Worm (Caenorhabditis elegans) whole organism, late embryonic: ENCODE results near the gene C33D9.8.

Source experiments
- F13H6.1 ChIP-seq: sonication (generic microtip); optimal IDR thresholded peaks from 2 replicates; lab custom pipeline; 2016; ENCODE audit warnings: missing genetic modification characterization, missing compliant biosample characterization
- K02D7.2 ChIP-seq: sonication (generic microtip); optimal IDR thresholded peaks from 2 replicates; lab custom pipeline; 2017; ENCODE audit warnings: mild to moderate bottlenecking, missing genetic modification characterization, missing compliant biosample characterization
- Y22D7AL.16 ChIP-seq: sonication (generic microtip); optimal IDR thresholded peaks from 2 replicates; lab custom pipeline; 2016; ENCODE audit warnings: missing genetic modification characterization, missing compliant biosample characterization
- ceh-18 ChIP-seq: sonication (generic microtip); optimal IDR thresholded peaks from 2 replicates; lab custom pipeline; 2016; ENCODE audit warnings: missing genetic modification characterization, missing compliant biosample characterization
- ceh-2 ChIP-seq: sonication (generic microtip); optimal IDR thresholded peaks from 2 replicates; lab custom pipeline; 2016; ENCODE audit warnings: missing genotype, missing genetic modification characterization, missing compliant biosample characterization
- fkh-10 ChIP-seq: fragments of 150-350 bp; optimal IDR thresholded peaks from 2 replicates; lab custom pipeline; 2014; ENCODE audit warnings: missing biosample characterization, missing genetic modification reagents, missing genetic modification characterization
- nhr-11 ChIP-seq: fragments of 150-350 bp; optimal IDR thresholded peaks from 2 replicates; lab custom pipeline; 2014; ENCODE audit warnings: missing biosample characterization, missing genetic modification characterization
- pag-3 ChIP-seq: sonication (generic microtip); optimal IDR thresholded peaks from 2 replicates; lab custom pipeline; 2016; ENCODE audit warnings: missing compliant biosample characterization, missing genetic modification characterization, borderline replicate concordance
- sox-2 ChIP-seq: fragments of 200-800 bp; sonication (Bioruptor generic); IDR thresholded peaks from 2 replicates; pipeline ENCODE4 v1.3.6; 2022; ENCODE audit warnings: missing genetic modification reagents, missing genetic modification characterization, missing compliant biosample characterization
- tbx-2 ChIP-seq: sonication (generic microtip); optimal IDR thresholded peaks from 2 replicates; lab custom pipeline; 2016; ENCODE audit warnings: missing genetic modification characterization, missing compliant biosample characterization
- unc-42 ChIP-seq: sonication (generic microtip); optimal IDR thresholded peaks from 2 replicates; lab custom pipeline; 2016; ENCODE audit warnings: missing genotype, missing genetic modification characterization, missing compliant biosample characterization
- zip-5 ChIP-seq: sonication (generic microtip); optimal IDR thresholded peaks from 2 replicates; lab custom pipeline; 2016; ENCODE audit warnings: missing genetic modification characterization, missing compliant biosample characterization
- ztf-16 ChIP-seq: sonication (generic microtip); optimal IDR thresholded peaks from 2 replicates; lab custom pipeline; 2017; ENCODE audit warnings: missing genetic modification characterization, missing compliant biosample characterization

DNA sequence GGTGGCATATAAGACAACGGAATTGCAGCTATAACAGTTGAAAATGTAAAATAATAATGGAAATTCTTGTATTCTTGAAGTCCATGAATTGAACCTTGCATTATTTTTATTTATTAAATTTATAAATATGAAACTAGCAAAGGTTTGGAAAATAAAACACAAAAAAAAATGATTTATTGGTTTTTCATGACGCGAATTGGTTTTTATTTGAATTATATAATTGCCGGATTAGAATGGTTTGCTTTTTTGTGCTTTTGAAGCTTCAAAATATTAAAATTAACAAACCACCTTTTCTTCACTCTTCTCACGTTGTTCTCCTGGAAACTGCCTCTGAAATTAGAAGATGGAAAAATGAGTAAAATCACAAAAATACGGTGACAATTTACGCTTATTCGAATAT is 3.6 kb upstream of the C33D9.8 start, which contains the start of gene sru-35:
- TF ChIP-seq ceh-18 (no peak), fkh-10 (GFP tag; lab: Kevin White, UChicago) (no peak), unc-42 (tag; lab: Kevin White, UChicago) (no peak), nhr-11 (no peak), F13H6.1 (tag; lab: Kevin White, UChicago) (no peak), pag-3 (tag; lab: Kevin White, UChicago) (no peak), K02D7.2 (no peak), Y22D7AL.16 (tag; lab: Kevin White, UChicago) (no peak), tbx-2 (tag; lab: Kevin White, UChicago) (no peak), sox-2 (no peak), ztf-16 (tag; lab: Kevin White, UChicago) (no peak), zip-5 (tag; lab: Kevin White, UChicago) (no peak), ceh-2 (tag; lab: Kevin White, UChicago) (no peak)
